Worm (Caenorhabditis elegans) whole organism, early embryonic: ENCODE results near the gene csr-1.
A peak's percentile ranks its signal among the peaks of the same experiment; 100 is the strongest.

Experiments used
- B0310.2 ChIP-seq: sonication (generic microtip); optimal IDR thresholded peaks from 2 replicates; lab custom pipeline; 2016; ENCODE audit warnings: mild to moderate bottlenecking, missing genetic modification characterization, missing compliant biosample characterization
- F13C5.2 ChIP-seq: sonication (generic microtip); optimal IDR thresholded peaks from 2 replicates; lab custom pipeline; 2017; ENCODE audit warnings: mild to moderate bottlenecking, missing genetic modification characterization, inconsistent platforms, missing compliant biosample characterization
- aly-1 ChIP-seq: sonication (generic microtip); optimal IDR thresholded peaks from 2 replicates; lab custom pipeline; 2016; ENCODE audit warnings: missing genetic modification characterization, missing compliant biosample characterization
- ama-1 ChIP-seq: fragments of 150-350 bp; optimal IDR thresholded peaks from 2 replicates; lab custom pipeline; 2014
- ceh-13 ChIP-seq: fragments of 200-800 bp; sonication (Bioruptor generic); optimal IDR thresholded peaks from 2 replicates; lab custom pipeline; 2018; ENCODE audit warnings: mild to moderate bottlenecking, missing genetic modification characterization, missing compliant biosample characterization
- ceh-36 ChIP-seq: sonication (generic microtip); optimal IDR thresholded peaks from 2 replicates; lab custom pipeline; 2016; ENCODE audit warnings: missing genetic modification characterization, inconsistent platforms, missing compliant biosample characterization
- ets-7 ChIP-seq: sonication (generic microtip); optimal IDR thresholded peaks from 2 replicates; lab custom pipeline; 2016; ENCODE audit warnings: missing genotype, missing genetic modification characterization, missing compliant biosample characterization
- flt-1 ChIP-seq: fragments of 200-800 bp; sonication (Bioruptor generic); IDR thresholded peaks from 2 replicates; pipeline ENCODE4 v1.3.6; 2022; ENCODE audit warnings: missing genetic modification characterization, missing compliant biosample characterization
- hmbx-1 ChIP-seq: sonication (generic microtip); optimal IDR thresholded peaks from 2 replicates; lab custom pipeline; 2016; ENCODE audit warnings: mild to moderate bottlenecking, missing genetic modification characterization, missing compliant biosample characterization
- hmg-4 ChIP-seq: fragments of 200-800 bp; sonication (Bioruptor generic); optimal IDR thresholded peaks from 2 replicates; lab custom pipeline; 2018; ENCODE audit warnings: mild to moderate bottlenecking, missing genetic modification characterization, missing compliant biosample characterization
- hnd-1 ChIP-seq: sonication (generic microtip); optimal IDR thresholded peaks from 2 replicates; lab custom pipeline; 2016; ENCODE audit warnings: missing genetic modification characterization, missing compliant biosample characterization
- pes-1 ChIP-seq: fragments of 200-800 bp; sonication (Bioruptor generic); IDR thresholded peaks from 2 replicates; pipeline ENCODE4 v1.3.6; 2022; ENCODE audit warnings: missing genetic modification reagents, missing genetic modification characterization, missing compliant biosample characterization
- scrt-1 ChIP-seq: fragments of 200-800 bp; sonication (Bioruptor generic); IDR thresholded peaks from 2 replicates; pipeline ENCODE4 v1.3.6; 2022; ENCODE audit warnings: missing genetic modification characterization, missing compliant biosample characterization
- sea-1 ChIP-seq: fragments of 200-800 bp; sonication (Bioruptor generic); conservative IDR thresholded peaks from 2 replicates; pipeline ENCODE4 v1.3.6; 2022; ENCODE audit warnings: missing genetic modification characterization, missing compliant biosample characterization
- tbx-11 ChIP-seq: fragments of 200-800 bp; sonication (Bioruptor generic); IDR thresholded peaks from 2 replicates; pipeline ENCODE4 v1.3.6; 2022; ENCODE audit warnings: missing genetic modification characterization, missing compliant biosample characterization
- tbx-37 ChIP-seq: fragments of 200-800 bp; sonication (Bioruptor generic); conservative IDR thresholded peaks from 2 replicates; pipeline ENCODE4 v1.3.6; 2022; ENCODE audit warnings: missing genetic modification reagents, missing genetic modification characterization, missing compliant biosample characterization
- tra-4 ChIP-seq: sonication (generic microtip); optimal IDR thresholded peaks from 2 replicates; lab custom pipeline; 2017; ENCODE audit warnings: missing genetic modification characterization, missing compliant biosample characterization

Gene csr-1

ce11 chrIV:7956643-7957317, at the start of gene csr-1:
Gene csr-1 (plus strand): TSS chrIV:7957267.
- TF ChIP-seq flt-1 (GFP tag; lab: Robert Waterston, UW) (no peak), ama-1 (no peak), hnd-1 (no peak), sea-1 (no peak), aly-1 (no peak), F13C5.2 (no peak), hmbx-1 (tag; lab: Kevin White, UChicago) (no peak), ets-7 (tag; lab: Kevin White, UChicago) (no peak), tbx-37 (GFP tag; lab: Robert Waterston, UW) (no peak), ceh-13 (no peak), hmg-4 (GFP tag; lab: Kevin White, UChicago) (no peak), ceh-36 (tag; lab: Kevin White, UChicago) (no peak), tbx-11 (no peak), tra-4 (tag; lab: Kevin White, UChicago) (no peak), pes-1 (no peak), scrt-1 (GFP tag; lab: Robert Waterston, UW) (no peak), B0310.2 (tag; lab: Kevin White, UChicago) (no peak)

- no peak for TF ChIP-seq B0310.2 (tag; lab: Kevin White, UChicago)
- TF ChIP-seq hmg-4 (GFP tag; lab: Kevin White, UChicago): peak; percentile 31
Measured at ce11 chrIV:7909455-7910141, 47.5 kb upstream of the csr-1 start.

ce11 chrIV:7910197-7910735, 46.8 kb upstream of the csr-1 start, which contains the start of the genes npp-27 and ntl-4:
Gene npp-27 (minus strand): TSS chrIV:7910247.
Gene ntl-4 (plus strand): TSS chrIV:7910575.
- TF ChIP-seq hmg-4 (GFP tag; lab: Kevin White, UChicago) (no peak), scrt-1 (GFP tag; lab: Robert Waterston, UW) (no peak)

- TF ChIP-seq B0310.2 (tag; lab: Kevin White, UChicago): no peak
Measured at ce11 chrIV:7914991-7915390, 42.1 kb upstream of the csr-1 start, which contains the start of gene C49H3.4. Gene C49H3.4 (plus strand): TSS chrIV:7915291.

- no peak for TF ChIP-seq ceh-36 (tag; lab: Kevin White, UChicago)
- no peak for TF ChIP-seq ets-7 (tag; lab: Kevin White, UChicago)
- TF ChIP-seq hmbx-1 (tag; lab: Kevin White, UChicago): no peak
- no peak for TF ChIP-seq sea-1
- TF ChIP-seq tbx-37 (GFP tag; lab: Robert Waterston, UW): no peak
- no peak for TF ChIP-seq ama-1
- TF ChIP-seq hmg-4 (GFP tag; lab: Kevin White, UChicago): no peak
- no peak for TF ChIP-seq tbx-11
- no peak for TF ChIP-seq scrt-1 (GFP tag; lab: Robert Waterston, UW)
- no peak for TF ChIP-seq hnd-1
- no peak for TF ChIP-seq tra-4 (tag; lab: Kevin White, UChicago)
- no peak for TF ChIP-seq pes-1
- no peak for TF ChIP-seq flt-1 (GFP tag; lab: Robert Waterston, UW)
Measured at ce11 chrIV:7916907-7917306, 40.2 kb upstream of the csr-1 start.

- TF ChIP-seq ceh-36 (tag; lab: Kevin White, UChicago) (no peak), F13C5.2 (no peak), sea-1 (no peak), scrt-1 (GFP tag; lab: Robert Waterston, UW) (no peak), ama-1 (no peak), hmg-4 (GFP tag; lab: Kevin White, UChicago) (no peak), tbx-37 (GFP tag; lab: Robert Waterston, UW) (no peak), B0310.2 (tag; lab: Kevin White, UChicago) (no peak), hnd-1 (no peak), ets-7 (tag; lab: Kevin White, UChicago) (no peak), pes-1 (no peak), hmbx-1 (tag; lab: Kevin White, UChicago) (no peak), tra-4 (tag; lab: Kevin White, UChicago) (no peak)
Measured at ce11 chrIV:7917881-7918280, 39.2 kb upstream of the csr-1 start.

ce11 chrIV:7920126-7920525, 36.9 kb upstream of the csr-1 start, which contains the start of gene C49H3.16:
Gene C49H3.16 (plus strand): TSS chrIV:7920426.
- TF ChIP-seq ceh-13: no peak
- no peak for TF ChIP-seq aly-1
- TF ChIP-seq flt-1 (GFP tag; lab: Robert Waterston, UW): no peak
- TF ChIP-seq sea-1: no peak
- TF ChIP-seq F13C5.2: no peak
- no peak for TF ChIP-seq pes-1
- no peak for TF ChIP-seq tbx-11
- no peak for TF ChIP-seq B0310.2 (tag; lab: Kevin White, UChicago)
- no peak for TF ChIP-seq scrt-1 (GFP tag; lab: Robert Waterston, UW)
- TF ChIP-seq tbx-37 (GFP tag; lab: Robert Waterston, UW): no peak
- no peak for TF ChIP-seq hmg-4 (GFP tag; lab: Kevin White, UChicago)
- no peak for TF ChIP-seq ets-7 (tag; lab: Kevin White, UChicago)
- TF ChIP-seq ama-1: no peak
- TF ChIP-seq tra-4 (tag; lab: Kevin White, UChicago): no peak
- no peak for TF ChIP-seq ceh-36 (tag; lab: Kevin White, UChicago)
- TF ChIP-seq hnd-1: no peak
- no peak for TF ChIP-seq hmbx-1 (tag; lab: Kevin White, UChicago)
